Worm (Caenorhabditis elegans) whole organism, L3 larva: ENCODE results near the gene C16C4.1.

Source experiments
- aly-2 ChIP-seq: fragments of 150-350 bp; optimal IDR thresholded peaks from 2 replicates; lab custom pipeline; 2014; ENCODE audit warnings: missing biosample characterization, missing genetic modification characterization
- egl-27 ChIP-seq: sonication (generic microtip); optimal IDR thresholded peaks from 4 replicates; lab custom pipeline; 2017; ENCODE audit warnings: missing biosample characterization, missing genetic modification reagents, missing genetic modification characterization
- elt-3 ChIP-seq, 3 experiments: fragments of 150-350 bp in 1 of 3; sonication (generic microtip) in 2 of 3; optimal IDR thresholded peaks; 2 replicates in 2 of 3; 4 replicates in 1 of 3; lab custom pipeline; 2014 to 2017; ENCODE audit warnings: missing biosample characterization in 3 of 3, missing genetic modification characterization in 3 of 3
- fos-1 ChIP-seq: fragments of 150-350 bp; optimal IDR thresholded peaks from 2 replicates; lab custom pipeline; 2014; ENCODE audit warnings: missing biosample characterization, missing genetic modification characterization
- lin-39 ChIP-seq: fragments of 150-350 bp; optimal IDR thresholded peaks from 2 replicates; lab custom pipeline; 2018; ENCODE audit warnings: missing biosample characterization, missing genetic modification reagents, missing genetic modification characterization
- nhr-237 ChIP-seq: fragments of 150-350 bp; optimal IDR thresholded peaks from 2 replicates; lab custom pipeline; 2014; ENCODE audit warnings: missing biosample characterization, missing genetic modification characterization
- nhr-28 ChIP-seq: fragments of 150-350 bp; optimal IDR thresholded peaks from 2 replicates; lab custom pipeline; 2014; ENCODE audit warnings: missing biosample characterization, missing genetic modification characterization
- nhr-76 ChIP-seq: fragments of 150-350 bp; sonication (generic microtip); optimal IDR thresholded peaks from 5 replicates; lab custom pipeline; 2014; ENCODE audit warnings: missing biosample characterization, missing genetic modification characterization
- pha-4 ChIP-seq: fragments of 150-350 bp; optimal IDR thresholded peaks from 2 replicates; lab custom pipeline; 2014; ENCODE audit warnings: missing biosample characterization, missing genetic modification reagents, missing genetic modification characterization
- unc-62 ChIP-seq: fragments of 150-350 bp; sonication (generic microtip); optimal IDR thresholded peaks from 4 replicates; lab custom pipeline; 2014; ENCODE audit warnings: missing biosample characterization, missing genetic modification reagents, missing genetic modification characterization
- zag-1 ChIP-seq: fragments of 150-350 bp; optimal IDR thresholded peaks from 2 replicates; lab custom pipeline; 2014; ENCODE audit warnings: missing biosample characterization, missing genetic modification characterization

DNA sequence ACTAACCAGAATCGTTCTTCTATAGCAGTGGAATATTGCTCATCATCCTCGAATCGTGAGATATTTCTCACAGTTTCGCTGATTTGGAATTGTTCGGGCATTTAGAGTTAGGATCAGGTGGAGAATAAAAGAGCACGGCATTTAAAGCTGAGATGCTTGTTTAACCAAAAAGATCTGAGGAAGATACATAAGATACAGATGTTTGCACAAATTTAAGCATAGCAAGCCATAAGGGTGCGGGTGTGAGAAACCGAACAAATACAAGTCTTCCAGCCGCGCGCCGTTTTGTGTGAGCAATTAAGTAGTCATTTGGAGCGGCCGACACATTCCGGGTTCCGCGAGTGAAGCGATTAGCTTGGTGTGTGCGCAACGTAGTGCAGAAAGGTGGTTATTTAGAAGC, 7.6 kb upstream of the C16C4.1 start, which contains the start of gene math-7:
- TF ChIP-seq elt-3 (tag; optimal IDR thresholded peaks at IDR 0.05; lab: Kevin White, UChicago) (no peak), unc-62 (GFP tag; lab: Kevin White, UChicago) (no peak), aly-2 (no peak), egl-27 (no peak), fos-1 (no peak), nhr-237 (tag; lab: Kevin White, UChicago) (no peak), nhr-28 (tag; lab: Kevin White, UChicago) (no peak), lin-39 (tag; lab: Kevin White, UChicago) (no peak), zag-1 (tag; lab: Kevin White, UChicago) (no peak), pha-4 (tag; lab: Kevin White, UChicago) (no peak), nhr-76 (tag; lab: Kevin White, UChicago) (no peak)
